Worm (Caenorhabditis elegans): ENCODE measurements around the gene cfap-36.

The cfap-36 gene

DNA sequence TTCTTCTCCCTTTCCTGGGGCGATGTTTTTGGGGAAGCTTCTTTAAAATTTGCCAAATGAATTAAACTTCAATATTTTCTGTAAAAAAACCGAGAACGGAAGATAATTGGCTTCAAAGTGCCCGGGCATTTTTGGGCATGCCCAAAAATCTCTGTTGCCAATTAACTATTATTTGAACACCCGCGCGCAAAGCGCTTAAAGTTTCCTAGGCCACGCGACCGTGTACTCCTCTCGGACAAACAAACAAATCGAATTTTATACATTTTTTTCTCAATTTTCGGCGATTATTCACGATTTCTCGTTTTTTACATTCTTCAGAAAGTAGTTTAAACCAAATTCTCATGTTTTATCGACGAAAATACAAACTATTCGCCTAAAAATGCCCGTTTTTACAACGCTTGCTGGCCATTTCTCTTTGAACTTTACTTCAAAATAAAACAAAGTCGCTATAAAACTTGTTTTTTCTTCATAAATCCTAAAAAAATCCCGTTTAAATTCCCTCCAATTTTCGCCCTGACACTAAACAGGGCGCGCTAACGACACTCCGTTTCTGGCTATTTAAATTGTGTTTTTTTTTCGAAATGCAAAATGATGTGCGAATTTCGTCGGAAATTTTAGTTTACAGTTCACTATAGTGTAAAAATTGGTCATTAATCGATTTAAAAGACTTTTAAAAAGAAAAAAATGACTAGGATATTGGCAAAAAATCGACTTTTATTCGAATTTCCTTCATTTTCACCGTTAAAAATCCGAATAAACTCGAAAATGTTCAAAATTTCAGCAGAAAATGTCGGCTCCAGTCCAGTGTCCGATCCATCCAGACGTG, 15.8 kb downstream of the cfap-36 start, which contains the start of gene ttb-1:
TSS of gene ttb-1 (plus strand) at position 776 of the 826 bp plus-strand sequence.
- TF ChIP-seq lin-35 (GFP tag; optimal IDR thresholded peaks at IDR 0.05) = peak in 1 of 3 experiments; percentile 46
- no peak for TF ChIP-seq bed-2 (GFP tag; IDR thresholded peaks at IDR 0.05)
- no peak for TF ChIP-seq ceh-27 (GFP tag; optimal IDR thresholded peaks at IDR 0.05)
- no peak for TF ChIP-seq ceh-91 (GFP tag; IDR thresholded peaks at IDR 0.05)
- TF ChIP-seq F57C9.4 (tag; optimal IDR thresholded peaks at IDR 0.05) = no peak
- TF ChIP-seq gei-17 (GFP tag; optimal IDR thresholded peaks at IDR 0.05) = no peak
- no peak for TF ChIP-seq tbp1 (GFP tag; optimal IDR thresholded peaks at IDR 0.05)
- no peak for TF ChIP-seq Y67H2A.10 (GFP tag; conservative IDR thresholded peaks at IDR 0.05)
- TF ChIP-seq unc-62 (GFP tag; optimal IDR thresholded peaks at IDR 0.05) = no peak
- TF ChIP-seq repo-1 (tag; optimal IDR thresholded peaks at IDR 0.05) = no peak
- TF ChIP-seq nfyb-1 (GFP tag; IDR thresholded peaks at IDR 0.05) = no peak
- peak; percentile 74 for TF ChIP-seq D2030.7 (GFP tag; IDR thresholded peaks at IDR 0.05)
- no peak for TF ChIP-seq unc-130 (GFP tag; optimal IDR thresholded peaks at IDR 0.05)
- no peak for TF ChIP-seq B0261.1 (tag; optimal IDR thresholded peaks at IDR 0.05)
- TF ChIP-seq F37B4.10 (GFP tag; IDR thresholded peaks at IDR 0.05) = no peak
- no peak for TF ChIP-seq F52B5.7 (tag; optimal IDR thresholded peaks at IDR 0.05)
- TF ChIP-seq Y53G8AR.9 (GFP tag; conservative IDR thresholded peaks at IDR 0.05) = no peak
- TF ChIP-seq dox-1 (GFP tag; IDR thresholded peaks at IDR 0.05) = 0 out of 2 replicates have a peak, but pooled peaks have one; percentile 11
- no peak for TF ChIP-seq snpc-1.3 (tag; optimal IDR thresholded peaks at IDR 0.05; ENCODE audit: insufficient read depth)
- TF ChIP-seq snpc-4 (GFP tag; optimal IDR thresholded peaks at IDR 0.05) = no peak
- TF ChIP-seq snpc-4 (tag; optimal IDR thresholded peaks at IDR 0.05) = no peak
- TF ChIP-seq B0336.3 (GFP tag; IDR thresholded peaks at IDR 0.05) = no peak
- TF ChIP-seq madf-3 (GFP tag; IDR thresholded peaks at IDR 0.05) = no peak
- TF ChIP-seq K12H6.12 (tag; optimal IDR thresholded peaks at IDR 0.05) = no peak
- TF ChIP-seq lsy-27 (tag; optimal IDR thresholded peaks at IDR 0.05; ENCODE audit: borderline replicate concordance, insufficient read depth) = no peak
- TF ChIP-seq hlh-26 (GFP tag; conservative IDR thresholded peaks at IDR 0.05) = no peak
- no peak for TF ChIP-seq nhr-27 (tag; optimal IDR thresholded peaks at IDR 0.05)
- TF ChIP-seq mes-4 (tag; optimal IDR thresholded peaks at IDR 0.05) = no peak
- no peak for TF ChIP-seq B0019.2 (GFP tag; conservative IDR thresholded peaks at IDR 0.05)
- no peak for TF ChIP-seq F33H1.4 (GFP tag; IDR thresholded peaks at IDR 0.05)
- no peak for TF ChIP-seq ceh-79 (tag; optimal IDR thresholded peaks at IDR 0.05)
- TF ChIP-seq attf-6 (GFP tag; IDR thresholded peaks at IDR 0.05) = no peak
- TF ChIP-seq dpff-1 (tag; optimal IDR thresholded peaks at IDR 0.05) = no peak
- TF ChIP-seq efl-1 (GFP tag; optimal IDR thresholded peaks at IDR 0.05) = peak; percentile 68
- TF ChIP-seq sptf-2 (GFP tag; optimal IDR thresholded peaks at IDR 0.05) = no peak
- no peak for TF ChIP-seq F10E7.11 (tag; optimal IDR thresholded peaks at IDR 0.05)
- TF ChIP-seq egrh-3 (GFP tag; IDR thresholded peaks at IDR 0.05) = no peak
- TF ChIP-seq ztf-22 (GFP tag; optimal IDR thresholded peaks at IDR 0.05) = no peak
- TF ChIP-seq pbrm-1 (GFP tag; IDR thresholded peaks at IDR 0.05) = no peak
- TF ChIP-seq B0035.1 (tag; optimal IDR thresholded peaks at IDR 0.05) = no peak
- TF ChIP-seq hmg-1.2 (GFP tag; IDR thresholded peaks at IDR 0.05) = no peak
- TF ChIP-seq lin-26 (GFP tag; IDR thresholded peaks at IDR 0.05) = no peak
- TF ChIP-seq lin-54 (GFP tag; optimal IDR thresholded peaks at IDR 0.05) = peak; percentile 66
- TF ChIP-seq madf-6 (GFP tag; IDR thresholded peaks at IDR 0.05) = peak; percentile 57; the same call in 1 of the 2 replicates
- 0 out of 2 replicates have a peak, but pooled peaks have one; percentile 32 for TF ChIP-seq mcd-1 (GFP tag; IDR thresholded peaks at IDR 0.05)
- TF ChIP-seq lin-40 (tag; optimal IDR thresholded peaks at IDR 0.05) = no peak
- TF ChIP-seq attf-3 (GFP tag; conservative IDR thresholded peaks at IDR 0.05) = peak; percentile 91
